Worm (Caenorhabditis elegans) whole organism, L3 larva: Measurements from ENCODE around the gene nlp-23.

Source experiments
- ZK546.5 ChIP-seq: sonication (generic microtip); optimal IDR thresholded peaks from 2 replicates; lab custom pipeline; 2017; ENCODE audit warnings: missing biosample characterization, missing genetic modification characterization
- ama-1 ChIP-seq: fragments of 150-350 bp; optimal IDR thresholded peaks from 2 replicates; lab custom pipeline; 2018
- ceh-16 ChIP-seq: sonication (generic microtip); optimal IDR thresholded peaks from 2 replicates; lab custom pipeline; 2017; ENCODE audit warnings: missing biosample characterization, missing genetic modification characterization
- ceh-28 ChIP-seq: fragments of 150-350 bp; optimal IDR thresholded peaks from 2 replicates; lab custom pipeline; 2014; ENCODE audit warnings: missing biosample characterization, missing genetic modification reagents, missing genetic modification characterization
- ceh-82 ChIP-seq: fragments of 150-350 bp; optimal IDR thresholded peaks from 2 replicates; lab custom pipeline; 2014; ENCODE audit warnings: missing biosample characterization, missing genetic modification characterization
- ceh-9 ChIP-seq: sonication (generic microtip); optimal IDR thresholded peaks from 2 replicates; lab custom pipeline; 2018; ENCODE audit warnings: missing biosample characterization, missing genetic modification characterization
- daf-12 ChIP-seq: fragments of 150-350 bp; optimal IDR thresholded peaks from 2 replicates; lab custom pipeline; 2014; ENCODE audit warnings: missing biosample characterization, missing genetic modification reagents, missing genetic modification characterization
- egl-27 ChIP-seq: sonication (generic microtip); optimal IDR thresholded peaks from 4 replicates; lab custom pipeline; 2017; ENCODE audit warnings: missing biosample characterization, missing genetic modification reagents, missing genetic modification characterization
- egl-5 ChIP-seq: fragments of 150-350 bp; optimal IDR thresholded peaks from 2 replicates; lab custom pipeline; 2017; ENCODE audit warnings: missing biosample characterization, missing genetic modification reagents, missing genetic modification characterization, inconsistent platforms
- elt-1 ChIP-seq: fragments of 150-350 bp; optimal IDR thresholded peaks from 2 replicates; lab custom pipeline; 2014; ENCODE audit warnings: missing biosample characterization, missing genetic modification characterization
- elt-2 ChIP-seq: sonication (generic microtip); optimal IDR thresholded peaks from 2 replicates; lab custom pipeline; 2016; ENCODE audit warnings: missing genetic modification reagents, mild to moderate bottlenecking, missing genetic modification characterization, missing compliant biosample characterization
- elt-3 ChIP-seq, 3 experiments: fragments of 150-350 bp in 1 of 3; sonication (generic microtip) in 2 of 3; optimal IDR thresholded peaks; 2 replicates in 2 of 3; 4 replicates in 1 of 3; lab custom pipeline; 2014 to 2017; ENCODE audit warnings: missing biosample characterization in 3 of 3, missing genetic modification characterization in 3 of 3
- eor-1 ChIP-seq, 2 experiments: fragments of 150-350 bp; optimal IDR thresholded peaks; 2 replicates each; lab custom pipeline; 2014 to 2018; ENCODE audit warnings: missing biosample characterization in 2 of 2, missing genetic modification characterization in 2 of 2
- fkh-2 ChIP-seq: fragments of 150-350 bp; optimal IDR thresholded peaks from 2 replicates; lab custom pipeline; 2014; ENCODE audit warnings: missing biosample characterization, missing genetic modification reagents, missing genetic modification characterization
- fos-1 ChIP-seq: fragments of 150-350 bp; optimal IDR thresholded peaks from 2 replicates; lab custom pipeline; 2014; ENCODE audit warnings: missing biosample characterization, missing genetic modification characterization
- hmg-11 ChIP-seq: sonication (generic microtip); optimal IDR thresholded peaks from 2 replicates; lab custom pipeline; 2016; ENCODE audit warnings: missing genetic modification characterization, missing compliant biosample characterization
- jun-1 ChIP-seq: fragments of 150-350 bp; optimal IDR thresholded peaks from 2 replicates; lab custom pipeline; 2014; ENCODE audit warnings: missing biosample characterization, missing genetic modification reagents, missing genetic modification characterization
- lin-15B ChIP-seq: fragments of 150-350 bp; optimal IDR thresholded peaks from 2 replicates; lab custom pipeline; 2014; ENCODE audit warnings: missing biosample characterization, missing genetic modification characterization
- lin-39 ChIP-seq: fragments of 150-350 bp; optimal IDR thresholded peaks from 2 replicates; lab custom pipeline; 2018; ENCODE audit warnings: missing biosample characterization, missing genetic modification reagents, missing genetic modification characterization
- lsy-12 ChIP-seq: sonication (generic microtip); optimal IDR thresholded peaks from 2 replicates; lab custom pipeline; 2016; ENCODE audit warnings: mild to moderate bottlenecking, missing genetic modification characterization, missing compliant biosample characterization
- mdl-1 ChIP-seq: fragments of 150-350 bp; optimal IDR thresholded peaks from 2 replicates; lab custom pipeline; 2014; ENCODE audit warnings: missing biosample characterization, missing genetic modification characterization
- nfya-1 ChIP-seq: sonication (generic microtip); optimal IDR thresholded peaks from 2 replicates; lab custom pipeline; 2017; ENCODE audit warnings: missing genetic modification characterization, mild to moderate bottlenecking, missing compliant biosample characterization, antibody characterized with exemption, moderate library complexity; ENCODE audit not compliant: insufficient read depth
- nhr-11 ChIP-seq: fragments of 150-350 bp; optimal IDR thresholded peaks from 2 replicates; lab custom pipeline; 2014; ENCODE audit warnings: missing biosample characterization, missing genetic modification characterization
- nhr-12 ChIP-seq: fragments of 150-350 bp; optimal IDR thresholded peaks from 2 replicates; lab custom pipeline; 2014; ENCODE audit warnings: missing biosample characterization, missing genetic modification characterization
- nhr-23 ChIP-seq: fragments of 150-350 bp; optimal IDR thresholded peaks from 2 replicates; lab custom pipeline; 2014; ENCODE audit warnings: missing biosample characterization, missing genetic modification reagents, missing genetic modification characterization
- nhr-237 ChIP-seq: fragments of 150-350 bp; optimal IDR thresholded peaks from 2 replicates; lab custom pipeline; 2014; ENCODE audit warnings: missing biosample characterization, missing genetic modification characterization
- nhr-25 ChIP-seq: sonication (generic microtip); optimal IDR thresholded peaks from 2 replicates; lab custom pipeline; 2017; ENCODE audit warnings: missing biosample characterization, missing genetic modification characterization
- nhr-28 ChIP-seq: fragments of 150-350 bp; optimal IDR thresholded peaks from 2 replicates; lab custom pipeline; 2014; ENCODE audit warnings: missing biosample characterization, missing genetic modification characterization
- nhr-43 ChIP-seq: sonication (generic microtip); optimal IDR thresholded peaks from 2 replicates; lab custom pipeline; 2016; ENCODE audit warnings: mild to moderate bottlenecking, missing genetic modification characterization, missing compliant biosample characterization; ENCODE audit not compliant: poor library complexity, severe bottlenecking
- nhr-67 ChIP-seq: fragments of 150-350 bp; optimal IDR thresholded peaks from 2 replicates; lab custom pipeline; 2014; ENCODE audit warnings: missing biosample characterization, missing genetic modification characterization
- nhr-77 ChIP-seq: fragments of 150-350 bp; optimal IDR thresholded peaks from 2 replicates; lab custom pipeline; 2014; ENCODE audit warnings: missing biosample characterization, missing genetic modification characterization
- pha-4 ChIP-seq: fragments of 150-350 bp; optimal IDR thresholded peaks from 2 replicates; lab custom pipeline; 2014; ENCODE audit warnings: missing biosample characterization, missing genetic modification reagents, missing genetic modification characterization
- pqm-1 ChIP-seq: fragments of 150-350 bp; optimal IDR thresholded peaks from 2 replicates; lab custom pipeline; 2017; ENCODE audit warnings: missing biosample characterization, missing genetic modification characterization, inconsistent platforms
- sea-2 ChIP-seq: fragments of 150-350 bp; sonication (generic microtip); optimal IDR thresholded peaks from 4 replicates; lab custom pipeline; 2014; ENCODE audit warnings: missing biosample characterization, missing genetic modification reagents, missing genetic modification characterization
- skn-1 ChIP-seq: fragments of 150-350 bp; optimal IDR thresholded peaks from 2 replicates; lab custom pipeline; 2014; ENCODE audit warnings: missing biosample characterization, missing genetic modification characterization
- snpc-4 ChIP-seq: fragments of 150-350 bp; optimal IDR thresholded peaks from 2 replicates; lab custom pipeline; 2014; ENCODE audit warnings: missing biosample characterization, missing genetic modification characterization
- tbx-2 ChIP-seq: sonication (generic microtip); optimal IDR thresholded peaks from 2 replicates; lab custom pipeline; 2016; ENCODE audit warnings: mild to moderate bottlenecking, missing genetic modification characterization, missing compliant biosample characterization
- unc-39 ChIP-seq: sonication (generic microtip); optimal IDR thresholded peaks from 4 replicates; lab custom pipeline; 2017; ENCODE audit warnings: missing biosample characterization, missing genetic modification characterization
- unc-62 ChIP-seq: fragments of 150-350 bp; sonication (generic microtip); optimal IDR thresholded peaks from 4 replicates; lab custom pipeline; 2014; ENCODE audit warnings: missing biosample characterization, missing genetic modification reagents, missing genetic modification characterization
- zag-1 ChIP-seq: fragments of 150-350 bp; optimal IDR thresholded peaks from 2 replicates; lab custom pipeline; 2014; ENCODE audit warnings: missing biosample characterization, missing genetic modification characterization
- ztf-11 ChIP-seq: fragments of 150-350 bp; optimal IDR thresholded peaks from 2 replicates; lab custom pipeline; 2014; ENCODE audit warnings: missing biosample characterization, missing genetic modification characterization

Gene nlp-23

ce11 chrX:2342859-2343258 lies at the start of gene nlp-23:
TSS of gene nlp-23 (minus strand) at chrX:2342959.
- TF ChIP-seq pqm-1 (tag; lab: Kevin White, UChicago) (no peak), egl-27 (no peak), nfya-1 (tag; lab: Kevin White, UChicago) (no peak), ceh-16 (no peak), daf-12 (tag; lab: Kevin White, UChicago) (no peak)

DNA sequence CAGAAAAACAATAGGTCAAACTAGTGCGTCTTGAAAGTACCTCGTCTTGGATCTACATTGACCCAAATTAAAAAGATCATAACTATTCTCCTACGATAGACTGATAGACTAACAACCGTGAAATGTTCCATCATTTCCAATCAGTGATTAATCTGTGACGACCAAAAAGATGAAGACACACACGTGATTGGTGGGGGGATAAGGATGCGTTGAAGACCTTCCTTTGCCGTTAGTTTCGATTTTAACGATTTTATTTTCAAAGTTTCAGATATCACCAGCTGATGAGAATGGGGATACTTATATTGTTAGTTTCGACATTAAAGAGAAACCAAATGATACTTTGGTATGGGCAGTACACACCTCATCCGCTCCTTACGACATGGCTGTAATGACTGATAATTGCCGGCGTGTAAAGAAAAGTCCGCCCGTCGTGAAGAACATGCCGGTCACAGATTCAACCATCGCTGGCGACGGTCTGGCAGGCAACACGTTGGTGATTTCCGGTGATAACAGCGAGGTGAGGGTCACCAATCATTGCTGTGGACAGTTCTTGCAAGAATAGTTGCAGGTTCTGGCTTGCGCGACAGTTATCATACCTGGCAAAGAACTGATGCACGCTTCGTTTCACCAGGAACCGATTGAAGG lies 44.3 kb upstream of the nlp-23 start:
- TF ChIP-seq nhr-23 (tag; lab: Kevin White, UChicago): peak; percentile 43
- no peak for TF ChIP-seq skn-1 (tag; lab: Kevin White, UChicago)
- peak; percentile 35 for TF ChIP-seq nhr-43 (tag; lab: Kevin White, UChicago)

DNA sequence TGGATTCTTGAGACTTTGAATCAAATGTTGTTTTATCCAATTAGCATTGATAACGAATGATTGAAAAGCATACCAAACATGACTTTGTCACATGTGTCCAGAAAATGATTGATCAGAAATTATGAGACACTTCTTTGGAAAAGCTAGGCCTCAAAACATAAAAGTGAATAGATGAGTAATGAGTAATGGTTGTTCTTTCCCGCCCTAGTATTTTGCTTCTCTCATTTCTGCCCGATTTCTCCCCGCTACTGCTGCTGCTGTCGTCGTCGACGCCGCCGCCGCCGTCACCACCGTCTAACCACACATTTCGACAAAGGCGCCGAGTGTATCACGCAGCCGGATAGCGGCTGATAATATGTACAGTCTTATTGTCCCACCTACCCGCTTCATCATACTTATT lies 42.7 kb upstream of the nlp-23 start, which contains the start of gene F47G3.1:
Gene F47G3.1, plus strand, starts transcription at position 301 of the 400 bp plus-strand sequence.
- TF ChIP-seq lin-39 (no peak), sea-2 (no peak), elt-3 (tag; optimal IDR thresholded peaks at IDR 0.05; lab: Kevin White, UChicago) (no peak), ceh-82 (tag; lab: Kevin White, UChicago) (no peak), egl-5 (tag; lab: Kevin White, UChicago) (no peak), nhr-28 (no peak), nhr-11 (no peak), elt-1 (tag; lab: Kevin White, UChicago) (no peak), egl-27 (no peak), tbx-2 (tag; lab: Kevin White, UChicago) (no peak), ceh-9 (tag; lab: Kevin White, UChicago) (no peak)

DNA sequence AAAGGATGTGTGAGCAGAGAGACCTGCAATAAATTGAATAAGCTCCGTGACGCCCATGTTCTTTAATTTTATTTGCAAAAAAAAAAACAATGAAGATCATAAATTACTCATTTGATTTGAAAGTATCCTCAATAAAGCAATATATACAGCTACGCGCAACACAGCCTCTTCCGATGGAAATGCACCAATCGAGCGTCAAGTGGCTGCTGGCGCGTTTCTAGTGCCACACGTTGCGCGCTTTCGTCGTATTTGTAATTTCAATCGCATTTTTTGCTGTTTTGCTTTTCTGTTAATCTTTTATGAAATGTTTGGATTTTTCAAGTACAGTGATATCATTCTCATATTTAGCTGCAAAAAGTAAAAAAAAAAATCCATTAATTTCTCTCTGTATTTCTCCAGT lies 39.5 kb upstream of the nlp-23 start:
- TF ChIP-seq nhr-25 (tag; lab: Kevin White, UChicago): peak; percentile 24
- no peak for TF ChIP-seq ztf-11
- no peak for TF ChIP-seq nhr-28
- TF ChIP-seq fos-1: no peak
- TF ChIP-seq egl-27: no peak
- TF ChIP-seq tbx-2 (tag; lab: Kevin White, UChicago): no peak
- TF ChIP-seq nfya-1 (tag; lab: Kevin White, UChicago): peak; percentile 50
- TF ChIP-seq elt-1 (tag; lab: Kevin White, UChicago): no peak
- TF ChIP-seq snpc-4: peak; percentile 51
- TF ChIP-seq ZK546.5: no peak
- peak; percentile 38 for TF ChIP-seq lin-39
- TF ChIP-seq ceh-28 (tag; lab: Kevin White, UChicago): peak; percentile 21
- peak; percentile 81 for TF ChIP-seq nhr-23 (tag; lab: Kevin White, UChicago)
- peak; percentile 38 for TF ChIP-seq elt-2 (tag; lab: Kevin White, UChicago)
- TF ChIP-seq egl-5 (tag; lab: Kevin White, UChicago): peak; percentile 16
- TF ChIP-seq nhr-237 (tag; lab: Kevin White, UChicago): no peak
- TF ChIP-seq nhr-77 (tag; lab: Kevin White, UChicago): no peak
- TF ChIP-seq nhr-12: no peak
- peak; percentile 44 for TF ChIP-seq hmg-11
- peak; percentile 19 for TF ChIP-seq skn-1 (tag; lab: Kevin White, UChicago)
- TF ChIP-seq lin-15B (tag; lab: Kevin White, UChicago): peak; percentile 17
- peak; percentile 12 for TF ChIP-seq ama-1 (lab: Kevin White, UChicago)
- no peak for TF ChIP-seq nhr-67 (tag; lab: Kevin White, UChicago)
- no peak for TF ChIP-seq lsy-12 (tag; lab: Kevin White, UChicago)
- peak; percentile 6 for TF ChIP-seq jun-1
- TF ChIP-seq nhr-43 (tag; lab: Kevin White, UChicago): peak; percentile 11

- TF ChIP-seq mdl-1 (tag; lab: Kevin White, UChicago) (no peak), lsy-12 (tag; lab: Kevin White, UChicago) (no peak), sea-2 (no peak), fkh-2 (no peak), pqm-1 (tag; lab: Kevin White, UChicago) (no peak), nhr-23 (tag; lab: Kevin White, UChicago) (no peak), skn-1 (tag; lab: Kevin White, UChicago) (no peak), egl-5 (tag; lab: Kevin White, UChicago) (no peak), eor-1 (tag; optimal IDR thresholded peaks at IDR 0.05; lab: Kevin White, UChicago) (no peak), nhr-25 (tag; lab: Kevin White, UChicago) (no peak), elt-3 (tag; optimal IDR thresholded peaks at IDR 0.05; lab: Kevin White, UChicago) (no peak), unc-62 (no peak), unc-39 (tag; lab: Kevin White, UChicago) (no peak), egl-27 (no peak), pha-4 (no peak), fos-1 (no peak), ztf-11 (no peak), zag-1 (tag; lab: Kevin White, UChicago) (no peak), nhr-237 (tag; lab: Kevin White, UChicago) (no peak), hmg-11 (no peak)
Observed at ce11 chrX:2381282-2381681, 38.5 kb upstream of the nlp-23 start, which contains the start of gene F47G3.4. TSS of gene F47G3.4 (plus strand) at chrX:2381582.
